Worm (Caenorhabditis elegans) whole organism, young adult: ENCODE measurements around the gene C45G9.12.

Experiments used
- B0035.1 ChIP-seq: sonication (generic microtip); optimal IDR thresholded peaks from 2 replicates; lab custom pipeline; 2016; ENCODE audit warnings: missing genetic modification characterization, mild to moderate bottlenecking, missing compliant biosample characterization, missing genotype, missing genetic modification reagents
- B0336.3 ChIP-seq: fragments of 200-800 bp; sonication (Bioruptor generic); IDR thresholded peaks from 2 replicates; pipeline ENCODE4 v1.3.6; 2022; ENCODE audit warnings: missing genetic modification characterization, missing compliant biosample characterization
- C06A6.2 ChIP-seq: fragments of 200-800 bp; sonication (Bioruptor generic); conservative IDR thresholded peaks from 2 replicates; pipeline ENCODE4 v1.3.6; 2022; ENCODE audit warnings: missing genetic modification characterization, missing compliant biosample characterization
- C17E4.6 ChIP-seq: fragments of 200-800 bp; sonication (Bioruptor generic); IDR thresholded peaks from 2 replicates; pipeline ENCODE4 v1.3.6; 2022; ENCODE audit warnings: missing genetic modification reagents, missing genetic modification characterization, missing compliant biosample characterization
- F10E7.11 ChIP-seq: sonication (generic microtip); optimal IDR thresholded peaks from 2 replicates; lab custom pipeline; 2017; ENCODE audit warnings: mild to moderate bottlenecking, missing genetic modification characterization, moderate library complexity, missing compliant biosample characterization
- F22D6.2 ChIP-seq: sonication (generic microtip); optimal IDR thresholded peaks from 2 replicates; lab custom pipeline; 2016; ENCODE audit warnings: mild to moderate bottlenecking, missing genetic modification characterization, missing compliant biosample characterization
- F37B4.10 ChIP-seq: fragments of 200-800 bp; sonication (Bioruptor generic); IDR thresholded peaks from 2 replicates; pipeline ENCODE4 v1.3.6; 2022; ENCODE audit warnings: missing genetic modification characterization, missing compliant biosample characterization
- K11D2.4 ChIP-seq: fragments of 200-800 bp; sonication (Bioruptor generic); IDR thresholded peaks from 2 replicates; pipeline ENCODE4 v1.3.6; 2022; ENCODE audit warnings: missing genetic modification reagents, missing genetic modification characterization, missing compliant biosample characterization
- Y53F4B.3 ChIP-seq: fragments of 200-800 bp; sonication (Bioruptor generic); IDR thresholded peaks from 2 replicates; pipeline ENCODE4 v1.3.6; 2022; ENCODE audit warnings: missing genetic modification reagents, missing genetic modification characterization, missing compliant biosample characterization
- Y53G8AR.9 ChIP-seq: fragments of 200-800 bp; sonication (Bioruptor generic); conservative IDR thresholded peaks from 2 replicates; pipeline ENCODE4 v1.3.6; 2022; ENCODE audit warnings: missing genetic modification reagents, missing genetic modification characterization, missing compliant biosample characterization
- Y56A3A.18 ChIP-seq: fragments of 200-800 bp; sonication (Bioruptor generic); IDR thresholded peaks from 2 replicates; pipeline ENCODE4 v1.3.6; 2022; ENCODE audit warnings: missing genetic modification reagents, missing genetic modification characterization, missing compliant biosample characterization
- Y67H2A.10 ChIP-seq: fragments of 200-800 bp; sonication (Bioruptor generic); conservative IDR thresholded peaks from 2 replicates; pipeline ENCODE4 v1.3.6; 2022; ENCODE audit warnings: missing genetic modification reagents, missing genetic modification characterization, missing compliant biosample characterization
- Y95B8A.8 ChIP-seq: fragments of 200-800 bp; sonication (Bioruptor generic); IDR thresholded peaks from 2 replicates; pipeline ENCODE4 v1.3.6; 2022; ENCODE audit warnings: missing genetic modification reagents, missing genetic modification characterization, missing compliant biosample characterization
- bed-1 ChIP-seq: fragments of 200-800 bp; sonication (Bioruptor generic); IDR thresholded peaks from 2 replicates; pipeline ENCODE4 v1.3.6; 2022; ENCODE audit warnings: missing genetic modification reagents, missing genetic modification characterization, missing compliant biosample characterization
- bed-2 ChIP-seq: fragments of 200-800 bp; sonication (Bioruptor generic); IDR thresholded peaks from 2 replicates; pipeline ENCODE4 v1.3.6; 2022; ENCODE audit warnings: missing genetic modification reagents, missing genetic modification characterization, missing compliant biosample characterization
- ccch-3 ChIP-seq: fragments of 200-800 bp; sonication (Bioruptor generic); optimal IDR thresholded peaks from 2 replicates; lab custom pipeline; 2018; ENCODE audit warnings: mild to moderate bottlenecking, missing genetic modification characterization, missing compliant biosample characterization
- cebp-1 ChIP-seq, 2 experiments: fragments of 200-800 bp in 1 of 2; sonication (Bioruptor generic) in 1 of 2; sonication (generic microtip) in 1 of 2; IDR thresholded peaks in 1 of 2; optimal IDR thresholded peaks in 1 of 2; 2 replicates each; pipeline versions ENCODE4 v1.3.6 to Lab custom; 2017 to 2022; ENCODE audit warnings: missing compliant biosample characterization in 2 of 2, missing genetic modification characterization in 2 of 2, mild to moderate bottlenecking in 1 of 2, missing genetic modification reagents in 1 of 2, moderate library complexity in 1 of 2
- ceh-79 ChIP-seq: sonication (generic microtip); optimal IDR thresholded peaks from 2 replicates; lab custom pipeline; 2017; ENCODE audit warnings: mild to moderate bottlenecking, missing genetic modification characterization, missing compliant biosample characterization
- dpff-1 ChIP-seq: sonication (generic microtip); optimal IDR thresholded peaks from 2 replicates; lab custom pipeline; 2017; ENCODE audit warnings: mild to moderate bottlenecking, missing genetic modification characterization, missing compliant biosample characterization
- efl-1 ChIP-seq: fragments of 150-350 bp; optimal IDR thresholded peaks from 2 replicates; lab custom pipeline; 2014; ENCODE audit warnings: missing biosample characterization, missing genetic modification reagents, missing genetic modification characterization
- egrh-3 ChIP-seq: fragments of 200-800 bp; sonication (Bioruptor generic); IDR thresholded peaks from 2 replicates; pipeline ENCODE4 v1.3.6; 2022; ENCODE audit warnings: missing genetic modification reagents, missing genetic modification characterization, missing compliant biosample characterization
- ekl-4 ChIP-seq: fragments of 200-800 bp; sonication (Bioruptor generic); IDR thresholded peaks from 2 replicates; pipeline ENCODE4 v1.3.6; 2022; ENCODE audit warnings: missing genetic modification reagents, missing genetic modification characterization, missing compliant biosample characterization
- gei-17 ChIP-seq: fragments of 200-800 bp; sonication (Bioruptor generic); optimal IDR thresholded peaks from 2 replicates; lab custom pipeline; 2018; ENCODE audit warnings: mild to moderate bottlenecking, missing genetic modification characterization, missing compliant biosample characterization
- him-1 ChIP-seq: sonication (generic microtip); optimal IDR thresholded peaks from 2 replicates; lab custom pipeline; 2016; ENCODE audit warnings: missing genotype, missing genetic modification reagents, missing genetic modification characterization, missing compliant biosample characterization
- hlh-26 ChIP-seq: fragments of 200-800 bp; sonication (Bioruptor generic); conservative IDR thresholded peaks from 2 replicates; pipeline ENCODE4 v1.3.6; 2022; ENCODE audit warnings: missing genetic modification reagents, missing genetic modification characterization, missing compliant biosample characterization
- hrde-1 ChIP-seq: sonication (generic microtip); optimal IDR thresholded peaks from 2 replicates; lab custom pipeline; 2016; ENCODE audit warnings: missing genetic modification characterization, mild to moderate bottlenecking, missing compliant biosample characterization, moderate library complexity, missing genotype, missing genetic modification reagents, borderline replicate concordance
- lag-1 ChIP-seq: fragments of 200-800 bp; sonication (Bioruptor generic); IDR thresholded peaks from 2 replicates; pipeline ENCODE4 v1.3.6; 2022; ENCODE audit warnings: missing genetic modification reagents, missing genetic modification characterization, missing compliant biosample characterization
- lin-40 ChIP-seq: sonication (generic microtip); optimal IDR thresholded peaks from 2 replicates; lab custom pipeline; 2016; ENCODE audit warnings: missing genetic modification characterization, mild to moderate bottlenecking, missing compliant biosample characterization, missing genotype, missing genetic modification reagents
- lsl-1 ChIP-seq: fragments of 200-800 bp; sonication (Bioruptor generic); optimal IDR thresholded peaks from 2 replicates; lab custom pipeline; 2018; ENCODE audit warnings: mild to moderate bottlenecking, missing genetic modification characterization, moderate library complexity, missing compliant biosample characterization
- madf-10 ChIP-seq: sonication (generic microtip); optimal IDR thresholded peaks from 2 replicates; lab custom pipeline; 2016; ENCODE audit warnings: mild to moderate bottlenecking, missing genetic modification characterization, missing compliant biosample characterization
- nfyb-1 ChIP-seq: fragments of 200-800 bp; sonication (Bioruptor generic); IDR thresholded peaks from 2 replicates; pipeline ENCODE4 v1.3.6; 2022; ENCODE audit warnings: missing genetic modification reagents, missing genetic modification characterization, missing compliant biosample characterization
- nhr-179 ChIP-seq: sonication (generic microtip); optimal IDR thresholded peaks from 2 replicates; lab custom pipeline; 2016; ENCODE audit warnings: mild to moderate bottlenecking, missing genetic modification characterization, missing compliant biosample characterization
- nhr-80 ChIP-seq: sonication (generic microtip); optimal IDR thresholded peaks from 2 replicates; lab custom pipeline; 2016; ENCODE audit warnings: missing genetic modification characterization, missing compliant biosample characterization
- nhr-90 ChIP-seq: sonication (generic microtip); optimal IDR thresholded peaks from 2 replicates; lab custom pipeline; 2016; ENCODE audit warnings: missing genotype, mild to moderate bottlenecking, missing genetic modification characterization, missing compliant biosample characterization
- rcor-1 ChIP-seq: fragments of 200-800 bp; sonication (Bioruptor generic); IDR thresholded peaks from 2 replicates; pipeline ENCODE4 v1.3.6; 2022; ENCODE audit warnings: missing genetic modification reagents, missing genetic modification characterization, missing compliant biosample characterization
- rec-8 ChIP-seq, 2 experiments: sonication (generic microtip); optimal IDR thresholded peaks; 2 replicates each; lab custom pipeline; 2016; ENCODE audit warnings: mild to moderate bottlenecking in 2 of 2, missing genetic modification characterization in 2 of 2, missing genetic modification reagents in 2 of 2, missing genotype in 2 of 2, missing biosample characterization in 1 of 2, missing compliant biosample characterization in 1 of 2, moderate library complexity in 1 of 2
- rpc-1 ChIP-seq, 2 experiments: fragments of 150-350 bp in 1 of 2; sonication (generic microtip) in 1 of 2; optimal IDR thresholded peaks; 2 replicates each; lab custom pipeline; 2014 to 2018; ENCODE audit warnings: missing biosample characterization in 1 of 2, missing genetic modification characterization in 1 of 2, missing genetic modification reagents in 1 of 2, missing genotype in 1 of 2
- sptf-2 ChIP-seq: fragments of 200-800 bp; sonication (Bioruptor generic); optimal IDR thresholded peaks from 2 replicates; lab custom pipeline; 2018; ENCODE audit warnings: mild to moderate bottlenecking, missing genetic modification characterization, missing compliant biosample characterization
- tbp1 ChIP-seq: fragments of 200-800 bp; sonication (Bioruptor generic); optimal IDR thresholded peaks from 2 replicates; lab custom pipeline; 2018; ENCODE audit warnings: mild to moderate bottlenecking, missing genetic modification characterization, missing compliant biosample characterization
- tlf-1 ChIP-seq: fragments of 200-800 bp; sonication (Bioruptor generic); optimal IDR thresholded peaks from 2 replicates; lab custom pipeline; 2018; ENCODE audit warnings: mild to moderate bottlenecking, missing genetic modification characterization, missing compliant biosample characterization
- ztf-18 ChIP-seq: sonication (generic microtip); optimal IDR thresholded peaks from 2 replicates; lab custom pipeline; 2016; ENCODE audit warnings: missing genotype, mild to moderate bottlenecking, missing genetic modification characterization, missing compliant biosample characterization

C45G9.12 gene

ce11 chrIII:5071509-5071908 lies at the start of gene C45G9.12:
Gene C45G9.12 (minus strand): TSS chrIII:5071609.
- TF ChIP-seq K11D2.4 (GFP tag; lab: Robert Waterston, UW) (no peak), F10E7.11 (tag; lab: Kevin White, UChicago) (no peak), Y53F4B.3 (GFP tag; lab: Robert Waterston, UW) (no peak), B0035.1 (no peak)

- TF ChIP-seq rpc-1 (optimal IDR thresholded peaks at IDR 0.05; lab: Kevin White, UChicago) (no peak), rpc-1 (tag; optimal IDR thresholded peaks at IDR 0.05; lab: Kevin White, UChicago) (no peak)
These were observed 49.2 kb upstream of the C45G9.12 start for ce11 chrIII:5120593-5120992.

DNA sequence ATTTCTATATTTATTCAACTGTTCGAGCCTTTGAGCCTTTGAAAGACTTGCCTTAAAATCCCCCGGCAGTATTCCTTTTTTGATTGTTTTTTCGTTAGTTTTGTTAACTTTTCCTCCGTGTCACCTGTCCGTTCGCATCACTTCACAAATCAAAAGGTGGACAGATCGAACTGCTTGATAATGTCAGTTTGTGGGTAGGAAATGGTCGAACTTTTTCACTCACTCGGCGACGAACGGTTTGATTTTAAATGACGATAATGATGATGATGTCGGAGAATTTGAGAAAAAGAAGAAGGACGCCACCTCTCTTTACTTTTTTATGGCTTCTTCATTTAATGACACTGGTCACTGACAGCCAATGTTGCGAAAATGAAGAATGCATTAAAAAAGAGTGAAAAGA lies 47.7 kb upstream of the C45G9.12 start:
- TF ChIP-seq F10E7.11 (tag; lab: Kevin White, UChicago): no peak
- TF ChIP-seq Y56A3A.18 (GFP tag; lab: Robert Waterston, UW): no peak
- no peak for TF ChIP-seq Y95B8A.8 (GFP tag; lab: Robert Waterston, UW)
- no peak for TF ChIP-seq tbp1 (GFP tag; lab: Kevin White, UChicago)
- TF ChIP-seq gei-17 (GFP tag; lab: Kevin White, UChicago): no peak
- no peak for TF ChIP-seq dpff-1 (tag; lab: Kevin White, UChicago)
- no peak for TF ChIP-seq ceh-79 (tag; lab: Kevin White, UChicago)
- no peak for TF ChIP-seq B0336.3 (GFP tag; lab: Robert Waterston, UW)
- TF ChIP-seq nfyb-1: no peak
- TF ChIP-seq F22D6.2 (tag; lab: Kevin White, UChicago): no peak
- no peak for TF ChIP-seq ccch-3 (GFP tag; lab: Kevin White, UChicago)
- TF ChIP-seq madf-10: no peak
- TF ChIP-seq hlh-26 (GFP tag; lab: Robert Waterston, UW): no peak
- no peak for TF ChIP-seq rcor-1 (GFP tag; lab: Robert Waterston, UW)
- no peak for TF ChIP-seq lag-1 (GFP tag; lab: Robert Waterston, UW)
- TF ChIP-seq tlf-1: no peak
- no peak for TF ChIP-seq rec-8 (tag; optimal IDR thresholded peaks at IDR 0.05; lab: Kevin White, UChicago)

- TF ChIP-seq ekl-4 (GFP tag; lab: Robert Waterston, UW) (no peak), nhr-80 (tag; lab: Kevin White, UChicago) (peak; percentile 23)
These were observed 41.6 kb upstream of the C45G9.12 start for ce11 chrIII:5112998-5113397.

- TF ChIP-seq tbp1 (GFP tag; lab: Kevin White, UChicago) (no peak), lsl-1 (GFP tag; lab: Kevin White, UChicago) (no peak), bed-1 (no peak), C06A6.2 (no peak), hrde-1 (tag; lab: Kevin White, UChicago) (no peak), Y53G8AR.9 (no peak), C17E4.6 (no peak), ccch-3 (GFP tag; lab: Kevin White, UChicago) (no peak), nfyb-1 (no peak)
- TF ChIP-seq, all 124 proteins: peak for 0
These were observed 41.0 kb upstream of the C45G9.12 start for ce11 chrIII:5112399-5112798.

DNA sequence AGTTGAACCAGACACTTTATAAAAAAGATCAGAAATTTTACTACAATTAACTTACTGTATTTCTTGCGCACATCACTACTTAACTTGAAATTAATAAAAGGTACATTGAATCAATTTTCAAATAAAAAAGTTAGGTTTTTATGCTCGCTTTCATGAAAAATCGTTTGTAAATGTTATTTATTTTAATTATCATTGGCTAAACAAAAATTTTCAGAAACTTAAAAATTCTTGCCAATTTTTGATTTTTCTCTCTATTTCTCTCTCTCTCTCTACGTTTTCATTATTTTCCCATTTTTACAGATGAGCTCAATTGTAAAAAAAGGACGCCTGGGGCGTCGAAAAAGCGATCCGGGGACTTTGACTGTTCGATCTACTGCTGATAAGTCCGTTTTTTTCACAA lies 38.0 kb upstream of the C45G9.12 start, which contains the start of gene sax-2:
TSS of gene sax-2 (plus strand) at position 301 of the 400 bp plus-strand sequence.
- TF ChIP-seq F37B4.10: no peak
- no peak for TF ChIP-seq efl-1 (GFP tag; lab: Kevin White, UChicago)
- no peak for TF ChIP-seq ztf-18
- TF ChIP-seq Y67H2A.10 (GFP tag; lab: Robert Waterston, UW): no peak
- TF ChIP-seq bed-2 (GFP tag; lab: Robert Waterston, UW): no peak
- no peak for TF ChIP-seq him-1 (tag; lab: Kevin White, UChicago)
- TF ChIP-seq sptf-2: no peak
- TF ChIP-seq cebp-1 (GFP tag; IDR thresholded peaks at IDR 0.05; lab: Robert Waterston, UW): no peak
- no peak for TF ChIP-seq cebp-1 (tag; optimal IDR thresholded peaks at IDR 0.05; lab: Kevin White, UChicago)
- TF ChIP-seq nhr-90 (tag; lab: Kevin White, UChicago): no peak
- no peak for TF ChIP-seq nhr-179
- TF ChIP-seq egrh-3: no peak
- no peak for TF ChIP-seq lin-40 (tag; lab: Kevin White, UChicago)
